Worm (Caenorhabditis elegans) whole organism, L4 larva: ENCODE measurements around the gene zip-6.

Experiments
- D1046.2 ChIP-seq: fragments of 200-800 bp; sonication (Bioruptor generic); IDR thresholded peaks from 2 replicates; pipeline ENCODE4 v1.3.6; 2022; ENCODE audit warnings: missing genetic modification characterization, missing compliant biosample characterization
- F10B5.3 ChIP-seq: sonication (generic microtip); optimal IDR thresholded peaks from 2 replicates; lab custom pipeline; 2016; ENCODE audit warnings: mild to moderate bottlenecking, missing genetic modification characterization, missing compliant biosample characterization
- F26F4.8 ChIP-seq: fragments of 200-800 bp; sonication (Bioruptor generic); conservative IDR thresholded peaks from 2 replicates; pipeline ENCODE4 v1.3.6; 2022; ENCODE audit warnings: missing genetic modification characterization, missing compliant biosample characterization
- F37D6.2 ChIP-seq: sonication (generic microtip); optimal IDR thresholded peaks from 2 replicates; lab custom pipeline; 2016; ENCODE audit warnings: mild to moderate bottlenecking, missing genetic modification characterization, missing compliant biosample characterization
- T20F7.1 ChIP-seq: fragments of 200-800 bp; sonication (Bioruptor generic); optimal IDR thresholded peaks from 2 replicates; lab custom pipeline; 2018; ENCODE audit warnings: mild to moderate bottlenecking, missing genetic modification characterization, missing compliant biosample characterization
- T26A8.4 ChIP-seq: fragments of 200-800 bp; sonication (Bioruptor generic); IDR thresholded peaks from 2 replicates; pipeline ENCODE4 v1.3.6; 2022; ENCODE audit warnings: missing genetic modification characterization, missing compliant biosample characterization
- Y48G9A.11 ChIP-seq: fragments of 200-800 bp; sonication (Bioruptor generic); IDR thresholded peaks from 2 replicates; pipeline ENCODE4 v1.3.6; 2022; ENCODE audit warnings: missing genetic modification reagents, missing genetic modification characterization, missing compliant biosample characterization
- Y5F2A.4 ChIP-seq: fragments of 200-800 bp; sonication (Bioruptor generic); optimal IDR thresholded peaks from 2 replicates; lab custom pipeline; 2018; ENCODE audit warnings: mild to moderate bottlenecking, missing genetic modification characterization, missing compliant biosample characterization
- ama-1 ChIP-seq: fragments of 150-350 bp; optimal IDR thresholded peaks from 2 replicates; lab custom pipeline; 2014; ENCODE audit warnings: inconsistent platforms, mixed read lengths
- arid-1 ChIP-seq: fragments of 200-800 bp; sonication (Bioruptor generic); conservative IDR thresholded peaks from 2 replicates; pipeline ENCODE4 v1.3.6; 2022; ENCODE audit warnings: missing genetic modification reagents, missing genetic modification characterization, missing compliant biosample characterization
- ceh-20 ChIP-seq: fragments of 200-800 bp; sonication (Bioruptor generic); IDR thresholded peaks from 2 replicates; pipeline ENCODE4 v1.3.6; 2022; ENCODE audit warnings: missing genetic modification reagents, missing genetic modification characterization, missing compliant biosample characterization
- daf-16 ChIP-seq, 3 experiments: sonication (generic microtip); optimal IDR thresholded peaks; 2 replicates each; lab custom pipeline; 2016 to 2017; ENCODE audit warnings: missing genetic modification characterization in 3 of 3, missing genetic modification reagents in 3 of 3, mild to moderate bottlenecking in 2 of 3, missing compliant biosample characterization in 2 of 3, missing biosample characterization in 1 of 3, moderate library complexity in 1 of 3
- dpl-1 ChIP-seq: fragments of 150-350 bp; optimal IDR thresholded peaks from 2 replicates; lab custom pipeline; 2014; ENCODE audit warnings: missing biosample characterization, missing genetic modification reagents, missing genetic modification characterization
- hif-1 ChIP-seq, 2 experiments: sonication (generic microtip); optimal IDR thresholded peaks; 2 replicates each; lab custom pipeline; 2016 to 2017; ENCODE audit warnings: missing compliant biosample characterization in 2 of 2, missing genetic modification characterization in 2 of 2, missing genetic modification reagents in 2 of 2, missing genotype in 2 of 2, mild to moderate bottlenecking in 1 of 2
- hlh-30 ChIP-seq: sonication (generic microtip); optimal IDR thresholded peaks from 2 replicates; lab custom pipeline; 2017; ENCODE audit warnings: antibody characterized with exemption, mild to moderate bottlenecking, missing genetic modification characterization, missing compliant biosample characterization; ENCODE audit not compliant: insufficient read depth
- hmg-1.1 ChIP-seq: fragments of 200-800 bp; sonication (Bioruptor generic); IDR thresholded peaks from 2 replicates; pipeline ENCODE4 v1.3.6; 2022; ENCODE audit warnings: missing genetic modification reagents, missing genetic modification characterization, missing compliant biosample characterization
- lim-7 ChIP-seq: fragments of 200-800 bp; sonication (Bioruptor generic); IDR thresholded peaks from 2 replicates; pipeline ENCODE4 v1.3.6; 2022; ENCODE audit warnings: missing genetic modification characterization, missing compliant biosample characterization
- lin-1 ChIP-seq: fragments of 200-800 bp; sonication (Bioruptor generic); IDR thresholded peaks from 2 replicates; pipeline ENCODE4 v1.3.6; 2022; ENCODE audit warnings: missing genetic modification reagents, missing genetic modification characterization, missing compliant biosample characterization
- lin-13 ChIP-seq: fragments of 150-350 bp; optimal IDR thresholded peaks from 2 replicates; lab custom pipeline; 2014; ENCODE audit warnings: missing biosample characterization, missing genetic modification reagents, missing genetic modification characterization
- lin-29 ChIP-seq: fragments of 200-800 bp; sonication (Bioruptor generic); IDR thresholded peaks from 2 replicates; pipeline ENCODE4 v1.3.6; 2022; ENCODE audit warnings: missing genetic modification reagents, missing genetic modification characterization, missing compliant biosample characterization
- lin-38 ChIP-seq: fragments of 200-800 bp; sonication (Bioruptor generic); IDR thresholded peaks from 2 replicates; pipeline ENCODE4 v1.3.6; 2022; ENCODE audit warnings: missing genetic modification reagents, missing genetic modification characterization, missing compliant biosample characterization
- lsy-2 ChIP-seq, 2 experiments: fragments of 150-350 bp in 1 of 2; sonication (generic microtip) in 1 of 2; optimal IDR thresholded peaks; 2 replicates each; lab custom pipeline; 2014 to 2017; ENCODE audit warnings: missing biosample characterization in 2 of 2, missing genetic modification characterization in 2 of 2
- madf-9 ChIP-seq: fragments of 200-800 bp; sonication (Bioruptor generic); conservative IDR thresholded peaks from 2 replicates; pipeline ENCODE4 v1.3.6; 2022; ENCODE audit warnings: missing genetic modification reagents, missing genetic modification characterization, missing compliant biosample characterization
- mdl-1 ChIP-seq, 2 experiments: fragments of 150-350 bp in 1 of 2; sonication (generic microtip) in 1 of 2; optimal IDR thresholded peaks; 2 replicates each; lab custom pipeline; 2014 to 2017; ENCODE audit warnings: missing biosample characterization in 2 of 2, missing genetic modification characterization in 2 of 2
- mep-1 ChIP-seq: fragments of 150-350 bp; sonication (generic microtip); optimal IDR thresholded peaks from 3 replicates; lab custom pipeline; 2014; ENCODE audit warnings: missing biosample characterization, missing genetic modification characterization
- mes-2 ChIP-seq: sonication (generic microtip); optimal IDR thresholded peaks from 2 replicates; lab custom pipeline; 2016; ENCODE audit warnings: missing genotype, mild to moderate bottlenecking, missing genetic modification characterization, missing compliant biosample characterization; ENCODE audit not compliant: poor library complexity, severe bottlenecking
- nhr-102 ChIP-seq: sonication (generic microtip); optimal IDR thresholded peaks from 2 replicates; lab custom pipeline; 2016; ENCODE audit warnings: mild to moderate bottlenecking, missing genetic modification characterization, moderate library complexity, missing compliant biosample characterization
- nhr-41 ChIP-seq: fragments of 200-800 bp; sonication (Bioruptor generic); IDR thresholded peaks from 2 replicates; pipeline ENCODE4 v1.3.6; 2022; ENCODE audit warnings: missing genetic modification reagents, missing genetic modification characterization, missing compliant biosample characterization
- nhr-42 ChIP-seq: fragments of 200-800 bp; sonication (Bioruptor generic); IDR thresholded peaks from 2 replicates; pipeline ENCODE4 v1.3.6; 2022; ENCODE audit warnings: missing genetic modification characterization, missing compliant biosample characterization
- nhr-48 ChIP-seq: sonication (generic microtip); optimal IDR thresholded peaks from 2 replicates; lab custom pipeline; 2016; ENCODE audit warnings: mild to moderate bottlenecking, missing genetic modification characterization, missing compliant biosample characterization
- nhr-77 ChIP-seq: fragments of 150-350 bp; optimal IDR thresholded peaks from 2 replicates; lab custom pipeline; 2014; ENCODE audit warnings: missing biosample characterization, missing genetic modification characterization
- rbr-2 ChIP-seq: sonication (generic microtip); optimal IDR thresholded peaks from 2 replicates; lab custom pipeline; 2016; ENCODE audit warnings: missing genotype, missing genetic modification characterization, missing compliant biosample characterization
- saeg-2 ChIP-seq: fragments of 200-800 bp; sonication (Bioruptor generic); IDR thresholded peaks from 2 replicates; pipeline ENCODE4 v1.3.6; 2022; ENCODE audit warnings: missing genetic modification reagents, missing genetic modification characterization, missing compliant biosample characterization
- sdz-12 ChIP-seq: fragments of 200-800 bp; sonication (Bioruptor generic); optimal IDR thresholded peaks from 2 replicates; lab custom pipeline; 2018; ENCODE audit warnings: mild to moderate bottlenecking, missing genetic modification characterization, missing compliant biosample characterization
- set-16 ChIP-seq: fragments of 200-800 bp; sonication (Bioruptor generic); IDR thresholded peaks from 2 replicates; pipeline ENCODE4 v1.3.6; 2022; ENCODE audit warnings: missing genetic modification reagents, missing genetic modification characterization, missing compliant biosample characterization
- spr-1 ChIP-seq: sonication (generic microtip); optimal IDR thresholded peaks from 2 replicates; lab custom pipeline; 2016; ENCODE audit warnings: mild to moderate bottlenecking, missing genetic modification characterization, missing compliant biosample characterization
- tra-1 ChIP-seq: fragments of 200-800 bp; sonication (Bioruptor generic); IDR thresholded peaks from 2 replicates; pipeline ENCODE4 v1.3.6; 2022; ENCODE audit warnings: missing genetic modification reagents, missing genetic modification characterization, missing compliant biosample characterization
- zfp-2 ChIP-seq: sonication (generic microtip); optimal IDR thresholded peaks from 2 replicates; lab custom pipeline; 2016; ENCODE audit warnings: mild to moderate bottlenecking, missing genetic modification characterization, missing compliant biosample characterization

zip-6 gene

ce11 chrIV:11179123-11179740, 38.7 kb downstream of the zip-6 start, which contains the start of gene cpt-2 (continued):
- TF ChIP-seq lsy-2 (tag; optimal IDR thresholded peaks at IDR 0.05; lab: Kevin White, UChicago) = peak; percentile 49 to 92
- TF ChIP-seq lim-7 (GFP tag; lab: Robert Waterston, UW) = peak; percentile 59; the same call in 1 of the 2 replicates
- TF ChIP-seq Y48G9A.11 (GFP tag; lab: Robert Waterston, UW) = peak; percentile 90
- 0 out of 2 replicates have a peak, but pooled peaks have one; percentile 43 for TF ChIP-seq saeg-2 (GFP tag; lab: Robert Waterston, UW)
- TF ChIP-seq hmg-1.1 (GFP tag; lab: Robert Waterston, UW) = peak; percentile 83
- TF ChIP-seq dpl-1 (GFP tag; lab: Kevin White, UChicago) = peak; percentile 76
- peak; percentile 13 to 73 for TF ChIP-seq daf-16 (GFP tag; optimal IDR thresholded peaks at IDR 0.05; lab: Kevin White, UChicago)
- TF ChIP-seq daf-16 (tag; optimal IDR thresholded peaks at IDR 0.05; lab: Kevin White, UChicago) = peak; percentile 77
- TF ChIP-seq D1046.2 = 0 out of 2 replicates have a peak, but pooled peaks have one; percentile 51
- peak; percentile 70 for TF ChIP-seq hlh-30 (tag; lab: Kevin White, UChicago)
- TF ChIP-seq T26A8.4 (GFP tag; lab: Robert Waterston, UW) = peak; percentile 93
- peak; percentile 45; the same call in 1 of the 2 replicates for TF ChIP-seq nhr-41 (GFP tag; lab: Robert Waterston, UW)
- peak; percentile 77 for TF ChIP-seq lin-1 (GFP tag; lab: Robert Waterston, UW)
- TF ChIP-seq F37D6.2 (tag; lab: Kevin White, UChicago) = peak; percentile 74
- peak; percentile 68; the same call in 1 of the 2 replicates for TF ChIP-seq madf-9 (GFP tag; lab: Robert Waterston, UW)
- TF ChIP-seq set-16 (GFP tag; lab: Robert Waterston, UW) = peak; percentile 40; the same call in 1 of the 2 replicates
- TF ChIP-seq lin-29 (GFP tag; lab: Robert Waterston, UW) = peak; percentile 79
- TF ChIP-seq spr-1 (tag; lab: Kevin White, UChicago) = peak; percentile 65
- TF ChIP-seq nhr-48 (tag; lab: Kevin White, UChicago) = peak; percentile 72
- peak; percentile 90 for TF ChIP-seq tra-1 (GFP tag; lab: Robert Waterston, UW)
- peak; percentile 79 for TF ChIP-seq T20F7.1 (GFP tag; lab: Kevin White, UChicago)
- TF ChIP-seq mep-1 (tag; lab: Kevin White, UChicago) = peak; percentile 86
- TF ChIP-seq rbr-2 (tag; lab: Kevin White, UChicago) = peak; percentile 88
- TF ChIP-seq hif-1 (tag; optimal IDR thresholded peaks at IDR 0.05; lab: Kevin White, UChicago) = peak in 1 of 2 experiments; percentile 57
- peak; percentile 32 for TF ChIP-seq zfp-2 (tag; lab: Kevin White, UChicago)
- TF ChIP-seq mes-2 (tag; lab: Kevin White, UChicago) = peak; percentile 92
- peak; percentile 57 for TF ChIP-seq lin-13
- TF ChIP-seq lin-38 (GFP tag; lab: Robert Waterston, UW) = peak; percentile 91
- TF ChIP-seq mdl-1 (tag; optimal IDR thresholded peaks at IDR 0.05; lab: Kevin White, UChicago) = peak; percentile 5 to 77
- TF ChIP-seq arid-1 (GFP tag; lab: Robert Waterston, UW) = peak; percentile 90
- peak; percentile 87 for TF ChIP-seq nhr-42

- TF ChIP-seq sdz-12 (GFP tag; lab: Kevin White, UChicago) (no peak), ama-1 (lab: Kevin White, UChicago) (peak; percentile 23)
Observed at ce11 chrIV:11178495-11178894, 39.4 kb downstream of the zip-6 start, which contains the start of gene C08F8.9. C08F8.9 (minus strand) TSS chrIV:11178595.

ce11 chrIV:11176967-11177366, 41.0 kb downstream of the zip-6 start, which contains the start of gene rap-3:
rap-3 (plus strand) TSS chrIV:11177267.
- TF ChIP-seq nhr-77 = no peak
- no peak for TF ChIP-seq F10B5.3 (tag; lab: Kevin White, UChicago)
- TF ChIP-seq ceh-20 (GFP tag; lab: Robert Waterston, UW) = no peak
- TF ChIP-seq Y5F2A.4 = no peak
- TF ChIP-seq F26F4.8 = no peak
- no peak for TF ChIP-seq Y48G9A.11 (GFP tag; lab: Robert Waterston, UW)
- TF ChIP-seq nhr-102 = no peak
- TF ChIP-seq spr-1 (tag; lab: Kevin White, UChicago) = no peak
